Fruit fly (Drosophila melanogaster) whole organism, pupa: ENCODE results near the gene Brr2.

Source experiments
- CG15710 ChIP-seq: fragments of 200-800 bp; sonication (Bioruptor generic); optimal IDR thresholded peaks from 2 replicates; lab custom pipeline; 2018; ENCODE audit warnings: missing biosample characterization, mild to moderate bottlenecking, missing genetic modification characterization, moderate library complexity
- CG17806 ChIP-seq: fragments of 200-800 bp; sonication (Bioruptor generic); optimal IDR thresholded peaks from 2 replicates; lab custom pipeline; 2018; ENCODE audit warnings: missing biosample characterization, mild to moderate bottlenecking, missing genetic modification characterization, moderate library complexity
- CG32121 ChIP-seq: fragments of 200-800 bp; sonication (Bioruptor generic); IDR thresholded peaks from 2 replicates; pipeline ENCODE4 v1.3.6; 2022; ENCODE audit warnings: missing biosample characterization, missing genetic modification characterization
- CG8301 ChIP-seq: fragments of 200-800 bp; sonication (Bioruptor generic); optimal IDR thresholded peaks from 2 replicates; lab custom pipeline; 2018; ENCODE audit warnings: missing biosample characterization, mild to moderate bottlenecking, missing genetic modification characterization
- EcR ChIP-seq: fragments of 200-800 bp; sonication (Bioruptor generic); optimal IDR thresholded peaks from 3 replicates; lab custom pipeline; 2019; ENCODE audit warnings: missing biosample characterization, missing genetic modification characterization, mild to moderate bottlenecking, moderate library complexity, missing genetic modification reagents
- Pif1A ChIP-seq: fragments of 200-800 bp; sonication (Bioruptor generic); optimal IDR thresholded peaks from 3 replicates; lab custom pipeline; 2016; ENCODE audit warnings: missing biosample characterization, missing genetic modification characterization
- fd96Ca ChIP-seq: fragments of 200-800 bp; sonication (Bioruptor generic); IDR thresholded peaks from 3 replicates; pipeline ENCODE4 v1.3.6; 2022; ENCODE audit warnings: missing biosample characterization, missing genetic modification characterization
- rn ChIP-seq: fragments of 200-800 bp; sonication (Bioruptor generic); IDR thresholded peaks from 2 replicates; pipeline ENCODE4 v1.3.6; 2022; ENCODE audit warnings: missing biosample characterization, missing genetic modification characterization

DNA sequence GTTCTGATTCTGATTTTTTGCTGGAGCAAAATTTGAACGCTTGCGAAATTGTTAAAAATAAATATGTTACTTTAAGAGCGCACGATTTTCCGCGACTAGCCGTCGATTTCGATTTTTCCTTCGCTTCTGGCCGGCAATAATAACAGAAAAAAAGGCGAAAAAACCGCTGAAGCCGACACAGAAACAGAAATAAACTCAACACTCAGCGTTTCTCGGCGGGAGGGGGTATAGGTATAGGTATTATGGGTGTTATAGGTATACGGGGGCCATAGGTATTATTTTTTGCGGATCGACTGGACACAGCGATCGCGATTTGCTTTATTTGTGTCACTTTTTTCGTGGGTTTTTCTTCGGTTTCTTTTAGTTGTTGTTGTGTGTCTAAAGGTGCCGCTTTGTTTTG lies 15.4 kb downstream of the Brr2 start:
- TF ChIP-seq CG32121: no peak; the same call in 1 of the 2 replicates
- peak; percentile 13; the same call in 1 of the 3 replicates for TF ChIP-seq fd96Ca (GFP tag; lab: Robert Waterston, UW)
- no peak for TF ChIP-seq CG8301 (tag; lab: Kevin White, UChicago)
- TF ChIP-seq Pif1A (GFP tag; lab: Kevin White, UChicago): no peak
- no peak for TF ChIP-seq CG15710
- TF ChIP-seq EcR: no peak
- TF ChIP-seq CG17806 (tag; lab: Kevin White, UChicago): no peak
- no peak for TF ChIP-seq rn
